Worm (Caenorhabditis elegans) whole organism, L4/young adult: ENCODE data around the gene ugt-48.

ENCODE experiments used
- W03F9.2 ChIP-seq: fragments of 150-350 bp; optimal IDR thresholded peaks from 2 replicates; lab custom pipeline; 2014; ENCODE audit warnings: missing biosample characterization, missing genetic modification characterization
- dao-5 ChIP-seq: sonication (generic microtip); optimal IDR thresholded peaks from 2 replicates; lab custom pipeline; 2016; ENCODE audit warnings: missing genotype, missing genetic modification characterization, moderate library complexity, missing compliant biosample characterization
- him-1 ChIP-seq: sonication (generic microtip); optimal IDR thresholded peaks from 2 replicates; lab custom pipeline; 2016; ENCODE audit warnings: missing genotype, missing genetic modification reagents, missing genetic modification characterization, missing compliant biosample characterization

The ugt-48 gene

ce11 chrV:5525208-5525607, 22.7 kb downstream of the ugt-48 start:
- no peak for TF ChIP-seq him-1 (tag; lab: Kevin White, UChicago)
- no peak for TF ChIP-seq W03F9.2
- no peak for TF ChIP-seq dao-5

DNA sequence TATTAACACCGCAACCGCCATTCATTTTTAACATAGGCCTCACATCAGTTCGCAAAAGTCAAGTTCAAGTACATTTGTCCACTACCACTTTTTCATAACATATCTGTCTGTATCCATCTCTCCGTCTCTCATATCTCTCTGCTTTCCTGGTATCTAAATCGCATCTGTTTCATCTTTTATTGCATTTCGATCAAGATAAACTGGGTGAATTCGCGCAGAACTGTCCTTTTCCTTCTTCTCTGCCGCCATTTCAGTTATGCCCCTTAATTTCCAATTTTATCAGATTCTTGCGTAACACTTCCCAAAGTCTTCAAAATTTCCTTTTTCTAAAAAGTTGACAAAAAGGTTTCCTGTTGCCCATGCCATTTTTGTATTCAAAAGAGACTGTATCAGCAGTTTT, 24.6 kb downstream of the ugt-48 start:
- no peak for TF ChIP-seq dao-5
- no peak for TF ChIP-seq W03F9.2
- no peak for TF ChIP-seq him-1 (tag; lab: Kevin White, UChicago)

ce11 chrV:5521735-5522241, 26.1 kb downstream of the ugt-48 start, which contains the start of gene hir-1:
hir-1 (plus strand) TSS chrV:5522139.
- TF ChIP-seq dao-5 (no peak), W03F9.2 (no peak), him-1 (tag; lab: Kevin White, UChicago) (no peak)

DNA sequence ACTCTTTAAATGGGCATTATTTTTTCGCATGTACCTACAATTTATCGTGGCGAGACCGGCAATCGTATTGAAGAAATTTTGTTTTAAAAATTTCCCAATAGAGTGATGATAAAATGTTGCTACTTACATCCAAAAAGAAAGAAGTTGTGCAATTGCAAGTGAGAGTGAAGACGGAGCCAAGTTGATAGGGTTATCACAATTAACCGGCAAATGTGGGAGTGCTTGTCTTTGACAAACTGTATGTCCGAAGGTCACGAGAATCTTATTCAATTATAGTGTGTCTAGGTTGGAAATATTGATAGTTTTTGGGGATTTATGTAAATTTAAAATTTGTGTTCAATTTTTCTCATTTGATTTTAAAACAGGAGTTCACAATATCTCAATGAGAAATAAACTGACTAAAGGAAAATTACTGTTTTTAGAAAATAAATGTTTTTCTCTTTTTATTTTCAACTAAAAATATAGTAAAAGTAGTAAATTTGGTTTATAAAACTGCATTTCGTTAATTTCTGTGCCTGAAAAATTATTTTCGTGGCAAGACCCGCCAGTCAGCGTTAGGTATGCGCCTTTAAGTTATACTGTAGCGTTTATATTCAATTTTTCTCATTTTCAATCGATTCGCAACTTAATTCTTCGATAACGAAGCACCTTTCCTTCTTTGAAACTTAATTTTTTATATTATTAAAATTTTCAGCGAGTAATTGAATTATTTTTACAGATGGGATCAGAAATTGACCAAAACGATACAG, 34.1 kb downstream of the ugt-48 start, which contains the start of the genes hpo-15 and mms-19:
Gene hpo-15 (minus strand): TSS at position 201 of the 749 bp plus-strand sequence.
Gene mms-19 (plus strand): TSS at position 719 of the 749 bp plus-strand sequence.
- TF ChIP-seq dao-5 = no peak
- TF ChIP-seq him-1 (tag; lab: Kevin White, UChicago) = no peak
- no peak for TF ChIP-seq W03F9.2

- TF ChIP-seq dao-5 = no peak
- TF ChIP-seq W03F9.2 = no peak
- TF ChIP-seq him-1 (tag; lab: Kevin White, UChicago) = no peak
Observed at ce11 chrV:5512559-5512958, 35.3 kb downstream of the ugt-48 start.

ce11 chrV:5511720-5512119, 36.1 kb downstream of the ugt-48 start:
- TF ChIP-seq dao-5 = no peak
- no peak for TF ChIP-seq him-1 (tag; lab: Kevin White, UChicago)
- TF ChIP-seq W03F9.2 = no peak

DNA sequence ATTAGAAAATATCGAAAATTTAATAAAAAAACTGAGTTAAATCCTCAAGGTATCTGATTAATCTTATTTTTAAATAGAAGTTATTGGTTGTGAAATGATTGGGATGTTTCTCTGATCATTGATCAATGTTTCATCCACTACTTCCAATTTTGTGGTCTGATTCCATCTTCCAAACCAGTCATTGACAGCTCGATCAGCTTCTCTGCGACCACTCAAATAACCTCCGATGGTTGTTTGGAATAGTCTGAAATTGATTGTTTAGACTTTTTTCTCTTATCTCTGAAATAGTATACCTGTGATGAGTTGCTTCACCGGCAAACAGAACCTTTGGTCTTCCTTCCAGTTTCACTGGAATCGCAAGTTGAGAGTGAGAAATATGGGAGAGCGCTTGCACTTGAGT, 37.9 kb downstream of the ugt-48 start:
- TF ChIP-seq W03F9.2 (no peak), him-1 (tag; lab: Kevin White, UChicago) (no peak), dao-5 (no peak)

- TF ChIP-seq W03F9.2 = no peak
Observed at ce11 chrV:5509134-5509533, 38.7 kb downstream of the ugt-48 start.

- TF ChIP-seq dao-5 = no peak
- TF ChIP-seq W03F9.2 = peak; percentile 76
- TF ChIP-seq him-1 (tag; lab: Kevin White, UChicago) = peak; percentile 59
Observed at ce11 chrV:5504807-5505442, 42.9 kb downstream of the ugt-48 start, which contains the start of the genes dnj-19 and nhr-47. dnj-19 (minus strand) TSS chrV:5504857. nhr-47 (plus strand) TSS chrV:5505253.

DNA sequence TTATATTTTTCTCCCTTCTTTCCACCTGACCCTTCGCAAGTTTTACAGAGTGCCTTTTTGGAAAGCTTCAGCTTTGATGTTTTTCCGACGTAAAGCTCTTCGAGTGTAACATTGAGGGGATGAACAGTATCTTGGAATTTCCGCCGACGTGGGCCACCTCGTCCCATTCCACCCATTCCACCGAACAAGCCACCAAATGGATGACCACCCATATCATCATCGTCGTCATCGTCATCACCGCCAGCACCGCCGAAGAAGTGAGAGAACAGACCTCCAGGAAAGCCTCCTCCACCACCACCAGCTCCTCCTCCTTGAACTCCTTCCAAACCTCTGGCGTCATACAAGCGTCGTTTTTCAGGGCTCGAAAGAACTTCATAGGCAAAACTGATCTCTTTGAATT, 43.6 kb downstream of the ugt-48 start:
- TF ChIP-seq him-1 (tag; lab: Kevin White, UChicago) (no peak), dao-5 (no peak), W03F9.2 (no peak)

- no peak for TF ChIP-seq W03F9.2
- TF ChIP-seq dao-5 = no peak
- no peak for TF ChIP-seq him-1 (tag; lab: Kevin White, UChicago)
Observed at ce11 chrV:5502701-5503100, 45.2 kb downstream of the ugt-48 start.

ce11 chrV:5499475-5499874, 48.4 kb downstream of the ugt-48 start:
- no peak for TF ChIP-seq dao-5
- no peak for TF ChIP-seq W03F9.2
- TF ChIP-seq him-1 (tag; lab: Kevin White, UChicago) = no peak
